Worm (Caenorhabditis elegans): Measurements from ENCODE around the gene VW02B12L.2.

DNA sequence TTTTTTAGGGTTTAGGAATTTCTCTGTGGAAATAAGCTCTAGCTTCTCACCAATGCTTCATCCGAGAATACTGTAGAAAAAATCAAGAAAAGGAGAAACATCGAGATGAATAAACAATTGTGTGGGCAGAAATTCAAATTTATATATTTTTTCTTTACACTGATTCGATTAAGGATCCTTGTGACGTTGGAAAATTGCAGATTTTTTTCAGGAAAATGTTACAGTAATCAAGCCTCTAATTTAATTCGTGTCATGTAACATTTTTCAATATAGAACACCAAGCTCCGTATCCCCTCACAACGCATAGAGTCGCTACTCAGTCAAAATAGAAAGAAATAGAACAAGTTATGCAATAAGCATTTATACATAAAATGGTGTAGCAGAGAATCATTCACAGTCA lies 36.3 kb upstream of the VW02B12L.2 start, which contains the start of gene W02B12.16:
- no peak for TF ChIP-seq F23B12.7 (tag; optimal IDR thresholded peaks at IDR 0.05; ENCODE audit: insufficient read depth)
- TF ChIP-seq ama-1 (optimal IDR thresholded peaks at IDR 0.05): no peak
- TF ChIP-seq ama-1 (GFP tag; optimal IDR thresholded peaks at IDR 0.05): no peak
- no peak for TF ChIP-seq ceh-100 (GFP tag; IDR thresholded peaks at IDR 0.05)
- TF ChIP-seq nhr-90 (tag; optimal IDR thresholded peaks at IDR 0.05): no peak
- no peak for TF ChIP-seq unc-62 (GFP tag; optimal IDR thresholded peaks at IDR 0.05)
- TF ChIP-seq ceh-91 (GFP tag; IDR thresholded peaks at IDR 0.05): no peak
- TF ChIP-seq dox-1 (GFP tag; IDR thresholded peaks at IDR 0.05): no peak
- TF ChIP-seq K11D2.4 (GFP tag; IDR thresholded peaks at IDR 0.05): no peak
- TF ChIP-seq xnd-1 (tag; optimal IDR thresholded peaks at IDR 0.05): no peak
- TF ChIP-seq lin-35 (GFP tag; optimal IDR thresholded peaks at IDR 0.05): no peak
- TF ChIP-seq madf-3 (GFP tag; IDR thresholded peaks at IDR 0.05): no peak
- no peak for TF ChIP-seq K12H6.12 (tag; optimal IDR thresholded peaks at IDR 0.05)
- TF ChIP-seq dpl-1 (GFP tag; optimal IDR thresholded peaks at IDR 0.05): no peak

Measured in whole organism, young adult.